Worm (Caenorhabditis elegans) whole organism, late embryonic: Measurements from ENCODE around the gene C44B7.11.

Experiments used
- C38D4.7 ChIP-seq: fragments of 200-800 bp; sonication (Bioruptor generic); optimal IDR thresholded peaks from 2 replicates; lab custom pipeline; 2018; ENCODE audit warnings: mild to moderate bottlenecking, missing genetic modification characterization, moderate library complexity, missing compliant biosample characterization
- T23F11.4 ChIP-seq: fragments of 200-800 bp; sonication (Bioruptor generic); optimal IDR thresholded peaks from 2 replicates; lab custom pipeline; 2018; ENCODE audit warnings: mild to moderate bottlenecking, missing genetic modification characterization, missing compliant biosample characterization
- Y22D7AL.16 ChIP-seq: sonication (generic microtip); optimal IDR thresholded peaks from 2 replicates; lab custom pipeline; 2016; ENCODE audit warnings: missing genetic modification characterization, missing compliant biosample characterization
- ahr-1 ChIP-seq: sonication (generic microtip); optimal IDR thresholded peaks from 2 replicates; lab custom pipeline; 2016; ENCODE audit warnings: missing genetic modification characterization, missing compliant biosample characterization
- ama-1 ChIP-seq: fragments of 150-350 bp; optimal IDR thresholded peaks from 2 replicates; lab custom pipeline; 2014
- ceh-18 ChIP-seq: sonication (generic microtip); optimal IDR thresholded peaks from 2 replicates; lab custom pipeline; 2016; ENCODE audit warnings: missing genetic modification characterization, missing compliant biosample characterization
- ceh-2 ChIP-seq: sonication (generic microtip); optimal IDR thresholded peaks from 2 replicates; lab custom pipeline; 2016; ENCODE audit warnings: missing genotype, missing genetic modification characterization, missing compliant biosample characterization
- ceh-30 ChIP-seq: fragments of 150-350 bp; optimal IDR thresholded peaks from 2 replicates; lab custom pipeline; 2014; ENCODE audit warnings: missing biosample characterization, missing genetic modification characterization
- ceh-31 ChIP-seq: sonication (generic microtip); optimal IDR thresholded peaks from 2 replicates; lab custom pipeline; 2016; ENCODE audit warnings: missing genetic modification characterization, missing compliant biosample characterization
- ceh-45 ChIP-seq: fragments of 200-800 bp; sonication (Bioruptor generic); IDR thresholded peaks from 2 replicates; pipeline ENCODE4 v1.3.6; 2022; ENCODE audit warnings: missing genetic modification reagents, missing genetic modification characterization, missing compliant biosample characterization
- ceh-48 ChIP-seq: sonication (generic microtip); optimal IDR thresholded peaks from 2 replicates; lab custom pipeline; 2016; ENCODE audit warnings: missing genetic modification characterization, inconsistent platforms, missing compliant biosample characterization
- ceh-6 ChIP-seq: fragments of 200-800 bp; sonication (Bioruptor generic); optimal IDR thresholded peaks from 2 replicates; lab custom pipeline; 2018; ENCODE audit warnings: mild to moderate bottlenecking, missing genetic modification characterization, missing compliant biosample characterization
- elt-2 ChIP-seq: sonication (generic microtip); optimal IDR thresholded peaks from 2 replicates; lab custom pipeline; 2016; ENCODE audit warnings: missing genetic modification reagents, missing genetic modification characterization, missing compliant biosample characterization
- fkh-6 ChIP-seq: sonication (generic microtip); optimal IDR thresholded peaks from 2 replicates; lab custom pipeline; 2016; ENCODE audit warnings: missing genetic modification characterization, missing compliant biosample characterization
- hlh-30 ChIP-seq: sonication (generic microtip); optimal IDR thresholded peaks from 2 replicates; lab custom pipeline; 2017; ENCODE audit warnings: antibody characterized with exemption, missing genetic modification characterization, missing compliant biosample characterization; ENCODE audit not compliant: insufficient read depth
- hlh-8 ChIP-seq: sonication (generic microtip); optimal IDR thresholded peaks from 2 replicates; lab custom pipeline; 2016; ENCODE audit warnings: missing genotype, missing genetic modification characterization, missing compliant biosample characterization
- mec-3 ChIP-seq: sonication (generic microtip); optimal IDR thresholded peaks from 2 replicates; lab custom pipeline; 2016; ENCODE audit warnings: borderline replicate concordance, missing genetic modification characterization, missing compliant biosample characterization
- nfya-1 ChIP-seq: sonication (generic microtip); optimal IDR thresholded peaks from 2 replicates; lab custom pipeline; 2017; ENCODE audit warnings: missing genetic modification characterization, mild to moderate bottlenecking, missing compliant biosample characterization, antibody characterized with exemption, moderate library complexity
- nhr-232 ChIP-seq: sonication (generic microtip); optimal IDR thresholded peaks from 2 replicates; lab custom pipeline; 2016; ENCODE audit warnings: missing genetic modification characterization, missing compliant biosample characterization
- npax-4 ChIP-seq: sonication (generic microtip); optimal IDR thresholded peaks from 2 replicates; lab custom pipeline; 2016; ENCODE audit warnings: missing genetic modification characterization, missing compliant biosample characterization
- odd-2 ChIP-seq: sonication (generic microtip); optimal IDR thresholded peaks from 2 replicates; lab custom pipeline; 2017; ENCODE audit warnings: antibody characterized with exemption, mild to moderate bottlenecking, missing genetic modification characterization, missing compliant biosample characterization
- pax-1 ChIP-seq: fragments of 150-350 bp; optimal IDR thresholded peaks from 2 replicates; lab custom pipeline; 2014; ENCODE audit warnings: missing biosample characterization, missing genetic modification characterization
- pha-2 ChIP-seq: sonication (generic microtip); optimal IDR thresholded peaks from 2 replicates; lab custom pipeline; 2017; ENCODE audit warnings: mild to moderate bottlenecking, missing genetic modification characterization, missing compliant biosample characterization
- pha-4 ChIP-seq: fragments of 150-350 bp; optimal IDR thresholded peaks from 2 replicates; lab custom pipeline; 2018; ENCODE audit warnings: missing biosample characterization, missing genetic modification reagents, missing genetic modification characterization
- pros-1 ChIP-seq: fragments of 150-350 bp; optimal IDR thresholded peaks from 2 replicates; lab custom pipeline; 2014; ENCODE audit warnings: missing biosample characterization, missing genetic modification reagents, missing genetic modification characterization
- ref-2 ChIP-seq: sonication (generic microtip); optimal IDR thresholded peaks from 2 replicates; lab custom pipeline; 2016; ENCODE audit warnings: missing genetic modification characterization, missing compliant biosample characterization
- sox-2 ChIP-seq: fragments of 200-800 bp; sonication (Bioruptor generic); IDR thresholded peaks from 2 replicates; pipeline ENCODE4 v1.3.6; 2022; ENCODE audit warnings: missing genetic modification reagents, missing genetic modification characterization, missing compliant biosample characterization
- syd-9 ChIP-seq: sonication (generic microtip); optimal IDR thresholded peaks from 2 replicates; lab custom pipeline; 2016; ENCODE audit warnings: mild to moderate bottlenecking, missing genetic modification characterization, moderate library complexity, missing compliant biosample characterization
- tbx-2 ChIP-seq: sonication (generic microtip); optimal IDR thresholded peaks from 2 replicates; lab custom pipeline; 2016; ENCODE audit warnings: missing genetic modification characterization, missing compliant biosample characterization
- unc-3 ChIP-seq, 2 experiments: fragments of 200-800 bp in 1 of 2; sonication (Bioruptor generic) in 1 of 2; sonication (generic microtip) in 1 of 2; conservative IDR thresholded peaks in 1 of 2; optimal IDR thresholded peaks in 1 of 2; 2 replicates each; pipeline versions ENCODE4 v1.3.6 to Lab custom; 2016 to 2022; ENCODE audit warnings: missing compliant biosample characterization in 2 of 2, missing genetic modification characterization in 2 of 2, missing genetic modification reagents in 1 of 2
- unc-42 ChIP-seq: sonication (generic microtip); optimal IDR thresholded peaks from 2 replicates; lab custom pipeline; 2016; ENCODE audit warnings: missing genotype, missing genetic modification characterization, missing compliant biosample characterization
- unc-55 ChIP-seq: sonication (generic microtip); optimal IDR thresholded peaks from 2 replicates; lab custom pipeline; 2017; ENCODE audit warnings: missing biosample characterization, missing genetic modification reagents, missing genetic modification characterization
- zip-5 ChIP-seq: sonication (generic microtip); optimal IDR thresholded peaks from 2 replicates; lab custom pipeline; 2016; ENCODE audit warnings: missing genetic modification characterization, missing compliant biosample characterization
- ztf-16 ChIP-seq: sonication (generic microtip); optimal IDR thresholded peaks from 2 replicates; lab custom pipeline; 2017; ENCODE audit warnings: missing genetic modification characterization, missing compliant biosample characterization

The C44B7.11 gene

DNA sequence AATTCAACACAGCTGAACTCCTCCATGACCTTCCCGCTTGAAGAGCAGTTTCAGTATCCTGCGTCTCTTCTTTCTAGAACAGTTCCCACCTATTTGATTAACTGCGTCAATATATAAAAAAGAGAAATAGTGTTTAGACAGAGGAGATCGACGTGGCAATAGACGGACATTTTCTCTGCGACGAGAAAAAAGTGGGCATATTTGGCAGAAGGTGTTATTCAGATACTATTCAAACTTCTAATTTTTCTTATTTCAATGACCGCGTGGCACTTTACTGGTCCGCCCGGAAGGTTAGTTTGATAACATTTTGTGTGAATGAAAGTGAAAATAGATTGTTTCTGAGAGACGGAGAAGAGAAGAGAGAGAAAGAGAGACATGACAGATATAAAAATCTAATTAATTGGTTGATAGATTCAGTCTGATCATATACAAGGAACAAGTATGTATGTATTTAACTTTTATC, 49.4 kb downstream of the C44B7.11 start, which contains the start of gene tbc-6:
tbc-6 (plus strand) TSS at position 208 of the 463 bp plus-strand sequence.
- TF ChIP-seq pha-2 (tag; lab: Kevin White, UChicago) (no peak), odd-2 (peak; percentile 5), unc-55 (GFP tag; lab: Kevin White, UChicago) (peak; percentile 8), T23F11.4 (GFP tag; lab: Kevin White, UChicago) (no peak), ama-1 (lab: Kevin White, UChicago) (peak; percentile 78), nfya-1 (tag; lab: Kevin White, UChicago) (peak; percentile 2), ceh-2 (tag; lab: Kevin White, UChicago) (no peak), syd-9 (tag; lab: Kevin White, UChicago) (no peak), unc-42 (tag; lab: Kevin White, UChicago) (peak; percentile 40)

DNA sequence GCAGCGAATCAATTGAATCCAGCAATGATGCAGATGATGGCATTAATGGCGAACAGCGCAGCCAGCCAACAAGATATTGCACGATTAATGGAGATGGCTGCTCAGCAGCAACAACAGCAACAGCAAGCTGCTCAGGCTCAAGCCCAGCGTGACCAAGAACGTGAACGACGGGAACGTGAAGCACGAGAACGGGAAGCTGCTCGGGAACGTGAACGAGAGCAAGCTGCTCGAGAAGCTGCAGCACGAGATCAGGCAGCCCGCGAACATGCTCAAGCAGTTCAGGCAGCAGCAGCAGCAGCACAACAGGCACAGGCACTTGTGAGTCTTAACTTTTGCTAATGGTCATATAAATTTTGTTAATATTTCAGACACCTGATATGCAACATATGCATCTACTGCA, 50.6 kb downstream of the C44B7.11 start:
- peak; percentile 15 for TF ChIP-seq ref-2 (tag; lab: Kevin White, UChicago)
- TF ChIP-seq unc-42 (tag; lab: Kevin White, UChicago): peak; percentile 5
- no peak for TF ChIP-seq sox-2 (GFP tag; lab: Robert Waterston, UW)
- peak; percentile 29 for TF ChIP-seq tbx-2 (tag; lab: Kevin White, UChicago)
- no peak for TF ChIP-seq unc-3 (GFP tag; conservative IDR thresholded peaks at IDR 0.05; lab: Robert Waterston, UW)
- no peak for TF ChIP-seq unc-3 (tag; optimal IDR thresholded peaks at IDR 0.05; lab: Kevin White, UChicago)
- no peak for TF ChIP-seq Y22D7AL.16 (tag; lab: Kevin White, UChicago)
- no peak for TF ChIP-seq hlh-8
- TF ChIP-seq zip-5 (tag; lab: Kevin White, UChicago): no peak
- no peak for TF ChIP-seq ama-1 (lab: Kevin White, UChicago)
- no peak for TF ChIP-seq pha-4
- TF ChIP-seq ceh-6 (GFP tag; lab: Kevin White, UChicago): peak; percentile 50
- TF ChIP-seq ceh-30 (tag; lab: Kevin White, UChicago): no peak
- TF ChIP-seq mec-3: no peak
- TF ChIP-seq ahr-1: no peak
- no peak for TF ChIP-seq hlh-30 (tag; lab: Kevin White, UChicago)

DNA sequence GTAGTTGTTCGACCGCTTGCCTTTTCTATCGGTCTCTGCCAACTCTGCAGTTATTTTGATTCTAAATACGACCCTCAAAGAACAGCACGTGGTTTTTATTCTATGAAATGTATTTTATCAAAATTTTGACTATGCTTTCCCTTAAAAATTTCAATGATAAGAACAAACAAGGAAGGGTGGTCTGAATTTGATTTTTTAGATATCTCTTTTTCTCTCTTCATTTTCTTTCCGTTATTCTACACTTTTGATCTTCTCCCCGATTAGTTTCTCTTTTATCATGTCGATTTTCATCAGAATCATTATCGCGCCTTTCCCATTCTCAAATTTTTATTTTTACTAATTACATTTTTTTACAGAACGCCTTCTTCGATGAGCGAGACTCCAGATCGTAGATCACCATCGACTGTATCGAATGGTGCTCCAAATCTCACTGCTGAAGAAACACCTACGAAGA, 52.3 kb downstream of the C44B7.11 start:
- TF ChIP-seq unc-55 (GFP tag; lab: Kevin White, UChicago) (no peak), nhr-232 (tag; lab: Kevin White, UChicago) (no peak), mec-3 (no peak), npax-4 (tag; lab: Kevin White, UChicago) (no peak), odd-2 (no peak), ceh-45 (no peak), pax-1 (tag; lab: Kevin White, UChicago) (no peak), ceh-31 (tag; lab: Kevin White, UChicago) (no peak), pros-1 (tag; lab: Kevin White, UChicago) (no peak), ztf-16 (no peak), C38D4.7 (GFP tag; lab: Kevin White, UChicago) (no peak), ceh-18 (no peak), elt-2 (tag; lab: Kevin White, UChicago) (no peak)

DNA sequence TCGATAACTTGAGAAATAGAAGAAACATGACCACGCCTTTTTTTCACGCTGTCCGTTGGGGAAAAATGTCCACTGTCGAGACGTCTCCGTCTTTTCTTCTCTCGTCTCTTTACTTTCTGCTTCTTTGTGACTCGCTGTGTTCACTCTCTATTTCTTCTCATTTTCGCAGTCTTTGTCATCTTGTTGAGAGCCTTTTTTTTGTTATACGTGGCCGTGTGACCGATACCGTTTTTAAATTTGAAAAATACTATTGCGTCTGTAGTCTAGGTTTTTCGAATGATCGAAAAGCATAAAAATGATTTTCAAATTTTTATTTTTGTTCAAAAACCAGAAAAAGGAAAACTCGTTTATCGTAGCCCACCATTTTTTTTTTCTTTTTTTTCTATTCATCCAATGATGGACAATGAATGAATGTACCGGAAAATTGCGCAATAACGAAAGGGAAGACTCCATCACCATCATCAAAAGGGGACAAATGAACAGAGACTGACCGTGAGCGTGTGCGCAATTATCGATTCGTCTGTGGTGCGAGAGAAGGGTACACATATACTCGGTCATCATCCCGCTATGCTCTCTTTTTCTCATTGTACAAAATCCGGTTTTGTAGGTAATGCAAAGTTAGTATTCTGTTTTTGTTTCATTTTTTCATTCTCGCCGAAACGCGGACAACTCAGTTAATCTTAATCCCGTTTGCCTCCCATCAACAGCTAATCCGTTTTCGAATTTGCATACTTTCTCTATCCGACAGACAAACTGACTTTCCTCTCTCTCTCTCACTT, 52.9 kb downstream of the C44B7.11 start:
- peak; percentile 31; the same call in 1 of the 2 replicates for TF ChIP-seq sox-2 (GFP tag; lab: Robert Waterston, UW)
- peak; percentile 84 for TF ChIP-seq unc-42 (tag; lab: Kevin White, UChicago)
- peak; percentile 43 for TF ChIP-seq pros-1 (tag; lab: Kevin White, UChicago)
- TF ChIP-seq ceh-48 (tag; lab: Kevin White, UChicago): peak; percentile 45
- TF ChIP-seq fkh-6: no peak
